Worm (Caenorhabditis elegans): Measurements from ENCODE around the gene ZK1127.13.

The ZK1127.13 gene

ce11 chrII:7037659-7038342 is 15.3 kb upstream of the ZK1127.13 start, which contains the start of gene cin-4:
cin-4 (plus strand) TSS chrII:7038292.
- TF ChIP-seq sea-1 (GFP tag; conservative IDR thresholded peaks at IDR 0.05) (no peak), ceh-13 (GFP tag; optimal IDR thresholded peaks at IDR 0.05) (no peak), ceh-36 (tag; optimal IDR thresholded peaks at IDR 0.05) (no peak), pes-1 (GFP tag; IDR thresholded peaks at IDR 0.05) (no peak), tra-4 (tag; optimal IDR thresholded peaks at IDR 0.05) (no peak)

ce11 chrII:7042090-7042489 is 11.0 kb upstream of the ZK1127.13 start:
- TF ChIP-seq flt-1 (GFP tag; IDR thresholded peaks at IDR 0.05) (peak; percentile 39), sea-1 (GFP tag; conservative IDR thresholded peaks at IDR 0.05) (0 out of 2 replicates have a peak, but pooled peaks have one; percentile 27), scrt-1 (GFP tag; IDR thresholded peaks at IDR 0.05) (0 out of 2 replicates have a peak, but pooled peaks have one; percentile 45), pes-1 (GFP tag; IDR thresholded peaks at IDR 0.05) (peak; percentile 82)

ce11 chrII:7049470-7049869 is 3.6 kb upstream of the ZK1127.13 start:
- TF ChIP-seq ama-1 (optimal IDR thresholded peaks at IDR 0.05) (no peak), tbx-11 (GFP tag; IDR thresholded peaks at IDR 0.05) (no peak), ets-7 (tag; optimal IDR thresholded peaks at IDR 0.05) (no peak), hmg-4 (GFP tag; optimal IDR thresholded peaks at IDR 0.05) (no peak), flt-1 (GFP tag; IDR thresholded peaks at IDR 0.05) (no peak), scrt-1 (GFP tag; IDR thresholded peaks at IDR 0.05) (no peak), ceh-13 (GFP tag; optimal IDR thresholded peaks at IDR 0.05) (no peak), sea-1 (GFP tag; conservative IDR thresholded peaks at IDR 0.05) (no peak), F13C5.2 (tag; optimal IDR thresholded peaks at IDR 0.05) (no peak), aly-1 (tag; optimal IDR thresholded peaks at IDR 0.05) (no peak), hmbx-1 (tag; optimal IDR thresholded peaks at IDR 0.05) (no peak), hnd-1 (tag; optimal IDR thresholded peaks at IDR 0.05) (no peak), B0310.2 (tag; optimal IDR thresholded peaks at IDR 0.05) (no peak), tra-4 (tag; optimal IDR thresholded peaks at IDR 0.05) (no peak), pes-1 (GFP tag; IDR thresholded peaks at IDR 0.05) (no peak), ceh-36 (tag; optimal IDR thresholded peaks at IDR 0.05) (no peak)

ce11 chrII:7050021-7050722 is 2.9 kb upstream of the ZK1127.13 start, which contains the start of the genes tcer-1 and ZK1127.5:
tcer-1 (minus strand) TSS chrII:7050071.
ZK1127.5 (plus strand) TSS chrII:7050672.
- peak; percentile 23 for TF ChIP-seq F13C5.2 (tag; optimal IDR thresholded peaks at IDR 0.05)
- TF ChIP-seq sea-1 (GFP tag; conservative IDR thresholded peaks at IDR 0.05), result no peak

- TF ChIP-seq tbx-11 (GFP tag; IDR thresholded peaks at IDR 0.05) (no peak), aly-1 (tag; optimal IDR thresholded peaks at IDR 0.05) (no peak), ets-7 (tag; optimal IDR thresholded peaks at IDR 0.05) (no peak), ceh-36 (tag; optimal IDR thresholded peaks at IDR 0.05) (no peak), tra-4 (tag; optimal IDR thresholded peaks at IDR 0.05) (no peak), sea-1 (GFP tag; conservative IDR thresholded peaks at IDR 0.05) (no peak), scrt-1 (GFP tag; IDR thresholded peaks at IDR 0.05) (no peak), flt-1 (GFP tag; IDR thresholded peaks at IDR 0.05) (no peak), hnd-1 (tag; optimal IDR thresholded peaks at IDR 0.05) (no peak), B0310.2 (tag; optimal IDR thresholded peaks at IDR 0.05) (no peak), ama-1 (optimal IDR thresholded peaks at IDR 0.05) (no peak), tbx-37 (GFP tag; conservative IDR thresholded peaks at IDR 0.05) (no peak), ceh-13 (GFP tag; optimal IDR thresholded peaks at IDR 0.05) (no peak), hmg-4 (GFP tag; optimal IDR thresholded peaks at IDR 0.05) (no peak), F13C5.2 (tag; optimal IDR thresholded peaks at IDR 0.05) (no peak), hmbx-1 (tag; optimal IDR thresholded peaks at IDR 0.05) (no peak)
These were observed 1.3 kb upstream of the ZK1127.13 start, which contains the start of gene ZK1127.12 for ce11 chrII:7051778-7052177. ZK1127.12 (plus strand) TSS chrII:7052078.

ce11 chrII:7053649-7054048 is 548 bp downstream of the ZK1127.13 start, which contains the start of gene ZK1127.4:
ZK1127.4 (plus strand) TSS chrII:7053949.
- TF ChIP-seq sea-1 (GFP tag; conservative IDR thresholded peaks at IDR 0.05), result no peak
- TF ChIP-seq hmbx-1 (tag; optimal IDR thresholded peaks at IDR 0.05), result no peak
- TF ChIP-seq tra-4 (tag; optimal IDR thresholded peaks at IDR 0.05), result no peak
- no peak for TF ChIP-seq F13C5.2 (tag; optimal IDR thresholded peaks at IDR 0.05)
- TF ChIP-seq tbx-37 (GFP tag; conservative IDR thresholded peaks at IDR 0.05), result no peak
- no peak for TF ChIP-seq flt-1 (GFP tag; IDR thresholded peaks at IDR 0.05)
- no peak for TF ChIP-seq aly-1 (tag; optimal IDR thresholded peaks at IDR 0.05)
- TF ChIP-seq hmg-4 (GFP tag; optimal IDR thresholded peaks at IDR 0.05), result no peak
- TF ChIP-seq ceh-36 (tag; optimal IDR thresholded peaks at IDR 0.05), result no peak
- TF ChIP-seq ama-1 (optimal IDR thresholded peaks at IDR 0.05), result no peak
- TF ChIP-seq hnd-1 (tag; optimal IDR thresholded peaks at IDR 0.05), result no peak
- no peak for TF ChIP-seq pes-1 (GFP tag; IDR thresholded peaks at IDR 0.05)
- no peak for TF ChIP-seq tbx-11 (GFP tag; IDR thresholded peaks at IDR 0.05)
- TF ChIP-seq scrt-1 (GFP tag; IDR thresholded peaks at IDR 0.05), result no peak
- no peak for TF ChIP-seq ceh-13 (GFP tag; optimal IDR thresholded peaks at IDR 0.05)
- TF ChIP-seq B0310.2 (tag; optimal IDR thresholded peaks at IDR 0.05), result no peak
- TF ChIP-seq ets-7 (tag; optimal IDR thresholded peaks at IDR 0.05), result no peak

ce11 chrII:7054987-7055386 is 1.9 kb downstream of the ZK1127.13 start, which contains the start of gene ZK1127.3:
ZK1127.3 (plus strand) TSS chrII:7055287.
- no peak for TF ChIP-seq pes-1 (GFP tag; IDR thresholded peaks at IDR 0.05)
- no peak for TF ChIP-seq tra-4 (tag; optimal IDR thresholded peaks at IDR 0.05)
- TF ChIP-seq scrt-1 (GFP tag; IDR thresholded peaks at IDR 0.05), result no peak
- no peak for TF ChIP-seq hmbx-1 (tag; optimal IDR thresholded peaks at IDR 0.05)
- no peak for TF ChIP-seq aly-1 (tag; optimal IDR thresholded peaks at IDR 0.05)
- no peak for TF ChIP-seq ama-1 (optimal IDR thresholded peaks at IDR 0.05)
- TF ChIP-seq hnd-1 (tag; optimal IDR thresholded peaks at IDR 0.05), result no peak
- no peak for TF ChIP-seq sea-1 (GFP tag; conservative IDR thresholded peaks at IDR 0.05)

All from whole organism, early embryonic.